Worm (Caenorhabditis elegans) whole organism, L4 larva: Measurements from ENCODE around the gene ptp-5.1.
A peak's percentile ranks its signal among the peaks of the same experiment; 100 is the strongest.

Experiments used
- F37D6.2 ChIP-seq: sonication (generic microtip); optimal IDR thresholded peaks from 2 replicates; lab custom pipeline; 2016; ENCODE audit warnings: mild to moderate bottlenecking, missing genetic modification characterization, missing compliant biosample characterization
- R02D3.7 ChIP-seq: fragments of 150-350 bp; sonication (generic microtip); optimal IDR thresholded peaks from 3 replicates; lab custom pipeline; 2014; ENCODE audit warnings: missing biosample characterization, missing genetic modification characterization
- T20F7.1 ChIP-seq: fragments of 200-800 bp; sonication (Bioruptor generic); optimal IDR thresholded peaks from 2 replicates; lab custom pipeline; 2018; ENCODE audit warnings: mild to moderate bottlenecking, missing genetic modification characterization, missing compliant biosample characterization
- T26A8.4 ChIP-seq: fragments of 200-800 bp; sonication (Bioruptor generic); IDR thresholded peaks from 2 replicates; pipeline ENCODE4 v1.3.6; 2022; ENCODE audit warnings: missing genetic modification characterization, missing compliant biosample characterization
- Y105C5A.15 ChIP-seq: fragments of 200-800 bp; sonication (Bioruptor generic); IDR thresholded peaks from 2 replicates; pipeline ENCODE4 v1.3.6; 2022; ENCODE audit warnings: missing genetic modification characterization, missing compliant biosample characterization
- Y75B8A.6 ChIP-seq: fragments of 200-800 bp; sonication (Bioruptor generic); IDR thresholded peaks from 2 replicates; pipeline ENCODE4 v1.3.6; 2022; ENCODE audit warnings: missing genetic modification reagents, missing genetic modification characterization, missing compliant biosample characterization
- ZK546.5 ChIP-seq, 2 experiments: sonication (generic microtip); optimal IDR thresholded peaks; 2 replicates each; lab custom pipeline; 2017; ENCODE audit warnings: missing biosample characterization in 2 of 2, missing genetic modification characterization in 2 of 2
- aly-2 ChIP-seq: sonication (generic microtip); optimal IDR thresholded peaks from 2 replicates; lab custom pipeline; 2018; ENCODE audit warnings: missing biosample characterization, missing genetic modification characterization
- ama-1 ChIP-seq: fragments of 150-350 bp; optimal IDR thresholded peaks from 2 replicates; lab custom pipeline; 2014; ENCODE audit warnings: inconsistent platforms, mixed read lengths
- ceh-28 ChIP-seq: fragments of 150-350 bp; optimal IDR thresholded peaks from 2 replicates; lab custom pipeline; 2014; ENCODE audit warnings: missing biosample characterization, missing genetic modification reagents, missing genetic modification characterization
- ceh-32 ChIP-seq: sonication (generic microtip); optimal IDR thresholded peaks from 2 replicates; lab custom pipeline; 2016; ENCODE audit warnings: mild to moderate bottlenecking, missing genetic modification characterization, missing compliant biosample characterization; ENCODE audit not compliant: poor library complexity
- ceh-82 ChIP-seq: sonication (generic microtip); optimal IDR thresholded peaks from 2 replicates; lab custom pipeline; 2017; ENCODE audit warnings: missing biosample characterization, missing genetic modification characterization
- ces-1 ChIP-seq: fragments of 150-350 bp; sonication (generic microtip); optimal IDR thresholded peaks from 4 replicates; lab custom pipeline; 2014; ENCODE audit warnings: missing biosample characterization, missing genetic modification reagents, missing genetic modification characterization
- ctbp-1 ChIP-seq: fragments of 200-800 bp; sonication (Bioruptor generic); IDR thresholded peaks from 2 replicates; pipeline ENCODE4 v1.3.6; 2022; ENCODE audit warnings: missing genetic modification reagents, missing genetic modification characterization, missing compliant biosample characterization
- daf-8 ChIP-seq: fragments of 200-800 bp; sonication (Bioruptor generic); IDR thresholded peaks from 2 replicates; pipeline ENCODE4 v1.3.6; 2022; ENCODE audit warnings: missing genetic modification characterization, missing compliant biosample characterization
- dmd-9 ChIP-seq: fragments of 200-800 bp; sonication (Bioruptor generic); IDR thresholded peaks from 2 replicates; pipeline ENCODE4 v1.3.6; 2022; ENCODE audit warnings: missing genetic modification reagents, missing genetic modification characterization, missing compliant biosample characterization
- dpl-1 ChIP-seq: fragments of 150-350 bp; optimal IDR thresholded peaks from 2 replicates; lab custom pipeline; 2014; ENCODE audit warnings: missing biosample characterization, missing genetic modification reagents, missing genetic modification characterization
- duxl-1 ChIP-seq: sonication (generic microtip); optimal IDR thresholded peaks from 2 replicates; lab custom pipeline; 2016; ENCODE audit warnings: mild to moderate bottlenecking, missing genetic modification characterization, moderate library complexity, missing compliant biosample characterization; ENCODE audit not compliant: poor library complexity
- fkh-10 ChIP-seq: fragments of 150-350 bp; optimal IDR thresholded peaks from 2 replicates; lab custom pipeline; 2014; ENCODE audit warnings: missing biosample characterization, missing genetic modification reagents, missing genetic modification characterization
- gei-8 ChIP-seq: fragments of 200-800 bp; sonication (Bioruptor generic); optimal IDR thresholded peaks from 2 replicates; lab custom pipeline; 2018; ENCODE audit warnings: mild to moderate bottlenecking, missing genetic modification characterization, missing compliant biosample characterization
- hif-1 ChIP-seq, 2 experiments: sonication (generic microtip); optimal IDR thresholded peaks; 2 replicates each; lab custom pipeline; 2016 to 2017; ENCODE audit warnings: missing compliant biosample characterization in 2 of 2, missing genetic modification characterization in 2 of 2, missing genetic modification reagents in 2 of 2, missing genotype in 2 of 2, mild to moderate bottlenecking in 1 of 2
- hmg-1.1 ChIP-seq: fragments of 200-800 bp; sonication (Bioruptor generic); IDR thresholded peaks from 2 replicates; pipeline ENCODE4 v1.3.6; 2022; ENCODE audit warnings: missing genetic modification reagents, missing genetic modification characterization, missing compliant biosample characterization
- jun-1 ChIP-seq: fragments of 150-350 bp; optimal IDR thresholded peaks from 2 replicates; lab custom pipeline; 2014; ENCODE audit warnings: missing biosample characterization, missing genetic modification reagents, missing genetic modification characterization
- lin-1 ChIP-seq: fragments of 200-800 bp; sonication (Bioruptor generic); IDR thresholded peaks from 2 replicates; pipeline ENCODE4 v1.3.6; 2022; ENCODE audit warnings: missing genetic modification reagents, missing genetic modification characterization, missing compliant biosample characterization
- lin-13 ChIP-seq: fragments of 150-350 bp; optimal IDR thresholded peaks from 2 replicates; lab custom pipeline; 2014; ENCODE audit warnings: missing biosample characterization, missing genetic modification reagents, missing genetic modification characterization
- lir-3 ChIP-seq: sonication (generic microtip); optimal IDR thresholded peaks from 2 replicates; lab custom pipeline; 2016; ENCODE audit warnings: mild to moderate bottlenecking, missing genetic modification characterization, missing compliant biosample characterization
- mdl-1 ChIP-seq, 2 experiments: fragments of 150-350 bp in 1 of 2; sonication (generic microtip) in 1 of 2; optimal IDR thresholded peaks; 2 replicates each; lab custom pipeline; 2014 to 2017; ENCODE audit warnings: missing biosample characterization in 2 of 2, missing genetic modification characterization in 2 of 2
- mdt-29 ChIP-seq: fragments of 200-800 bp; sonication (Bioruptor generic); IDR thresholded peaks from 2 replicates; pipeline ENCODE4 v1.3.6; 2022; ENCODE audit warnings: missing genetic modification reagents, missing genetic modification characterization, missing compliant biosample characterization
- mxl-2 ChIP-seq: fragments of 200-800 bp; sonication (Bioruptor generic); conservative IDR thresholded peaks from 2 replicates; pipeline ENCODE4 v1.3.6; 2022; ENCODE audit warnings: missing genetic modification reagents, missing genetic modification characterization, missing compliant biosample characterization
- mxl-3 ChIP-seq: fragments of 200-800 bp; sonication (Bioruptor generic); optimal IDR thresholded peaks from 2 replicates; lab custom pipeline; 2018; ENCODE audit warnings: mild to moderate bottlenecking, missing genetic modification characterization, missing compliant biosample characterization
- nhr-102 ChIP-seq: sonication (generic microtip); optimal IDR thresholded peaks from 2 replicates; lab custom pipeline; 2016; ENCODE audit warnings: mild to moderate bottlenecking, missing genetic modification characterization, moderate library complexity, missing compliant biosample characterization
- nhr-111 ChIP-seq: fragments of 200-800 bp; sonication (Bioruptor generic); optimal IDR thresholded peaks from 2 replicates; lab custom pipeline; 2018; ENCODE audit warnings: mild to moderate bottlenecking, missing genetic modification characterization, missing compliant biosample characterization
- nhr-237 ChIP-seq: sonication (generic microtip); optimal IDR thresholded peaks from 2 replicates; lab custom pipeline; 2017; ENCODE audit warnings: missing biosample characterization, missing genetic modification characterization
- nhr-41 ChIP-seq: fragments of 200-800 bp; sonication (Bioruptor generic); IDR thresholded peaks from 2 replicates; pipeline ENCODE4 v1.3.6; 2022; ENCODE audit warnings: missing genetic modification reagents, missing genetic modification characterization, missing compliant biosample characterization
- nhr-42 ChIP-seq: fragments of 200-800 bp; sonication (Bioruptor generic); IDR thresholded peaks from 2 replicates; pipeline ENCODE4 v1.3.6; 2022; ENCODE audit warnings: missing genetic modification characterization, missing compliant biosample characterization
- nhr-48 ChIP-seq: sonication (generic microtip); optimal IDR thresholded peaks from 2 replicates; lab custom pipeline; 2016; ENCODE audit warnings: mild to moderate bottlenecking, missing genetic modification characterization, missing compliant biosample characterization
- nhr-6 ChIP-seq: fragments of 150-350 bp; optimal IDR thresholded peaks from 2 replicates; lab custom pipeline; 2014; ENCODE audit warnings: missing biosample characterization, missing genetic modification characterization
- nhr-77 ChIP-seq: fragments of 150-350 bp; optimal IDR thresholded peaks from 2 replicates; lab custom pipeline; 2014; ENCODE audit warnings: missing biosample characterization, missing genetic modification characterization
- rbr-2 ChIP-seq: sonication (generic microtip); optimal IDR thresholded peaks from 2 replicates; lab custom pipeline; 2016; ENCODE audit warnings: missing genotype, missing genetic modification characterization, missing compliant biosample characterization
- sdz-12 ChIP-seq: fragments of 200-800 bp; sonication (Bioruptor generic); optimal IDR thresholded peaks from 2 replicates; lab custom pipeline; 2018; ENCODE audit warnings: mild to moderate bottlenecking, missing genetic modification characterization, missing compliant biosample characterization
- snpc-4 ChIP-seq: fragments of 150-350 bp; optimal IDR thresholded peaks from 2 replicates; lab custom pipeline; 2014; ENCODE audit warnings: missing biosample characterization, missing genetic modification characterization
- spr-1 ChIP-seq: sonication (generic microtip); optimal IDR thresholded peaks from 2 replicates; lab custom pipeline; 2016; ENCODE audit warnings: mild to moderate bottlenecking, missing genetic modification characterization, missing compliant biosample characterization
- spr-3 ChIP-seq: fragments of 200-800 bp; sonication (Bioruptor generic); optimal IDR thresholded peaks from 2 replicates; lab custom pipeline; 2018; ENCODE audit warnings: mild to moderate bottlenecking, missing genetic modification characterization, missing compliant biosample characterization
- tra-1 ChIP-seq: fragments of 200-800 bp; sonication (Bioruptor generic); IDR thresholded peaks from 2 replicates; pipeline ENCODE4 v1.3.6; 2022; ENCODE audit warnings: missing genetic modification reagents, missing genetic modification characterization, missing compliant biosample characterization
- unc-130 ChIP-seq: sonication (generic microtip); optimal IDR thresholded peaks from 2 replicates; lab custom pipeline; 2016; ENCODE audit warnings: missing genetic modification reagents, missing genetic modification characterization, missing compliant biosample characterization
- unc-39 ChIP-seq: sonication (generic microtip); optimal IDR thresholded peaks from 2 replicates; lab custom pipeline; 2017; ENCODE audit warnings: missing biosample characterization, missing genetic modification characterization
- vab-7 ChIP-seq: fragments of 200-800 bp; sonication (Bioruptor generic); IDR thresholded peaks from 2 replicates; pipeline ENCODE4 v1.3.6; 2022; ENCODE audit warnings: missing genetic modification reagents, missing genetic modification characterization, missing compliant biosample characterization
- zag-1 ChIP-seq: fragments of 150-350 bp; optimal IDR thresholded peaks from 2 replicates; lab custom pipeline; 2014; ENCODE audit warnings: missing biosample characterization, missing genetic modification characterization
- zfp-3 ChIP-seq: fragments of 200-800 bp; sonication (Bioruptor generic); conservative IDR thresholded peaks from 2 replicates; pipeline ENCODE4 v1.3.6; 2022; ENCODE audit warnings: missing genetic modification reagents, missing genetic modification characterization, missing compliant biosample characterization
- ztf-7 ChIP-seq: fragments of 150-350 bp; optimal IDR thresholded peaks from 2 replicates; lab custom pipeline; 2014; ENCODE audit warnings: missing biosample characterization, missing genetic modification characterization

The ptp-5.1 gene

ce11 chrIV:5173032-5173431 lies 6.9 kb downstream of the ptp-5.1 start, which contains the start of gene lam-1:
TSS of gene lam-1 (plus strand) at chrIV:5173332.
- TF ChIP-seq nhr-102 (no peak), spr-1 (tag; lab: Kevin White, UChicago) (no peak), F37D6.2 (tag; lab: Kevin White, UChicago) (no peak), mxl-2 (no peak)

- TF ChIP-seq nhr-237 (tag; lab: Kevin White, UChicago): no peak
- peak; percentile 51 for TF ChIP-seq unc-130
- peak; percentile 81 for TF ChIP-seq nhr-6 (tag; lab: Kevin White, UChicago)
- TF ChIP-seq nhr-102: peak; percentile 94
- no peak for TF ChIP-seq sdz-12 (GFP tag; lab: Kevin White, UChicago)
- TF ChIP-seq ceh-82: no peak
- no peak for TF ChIP-seq nhr-41
- TF ChIP-seq ceh-32: no peak
- peak; percentile 44 for TF ChIP-seq jun-1
- TF ChIP-seq mdl-1 (tag; optimal IDR thresholded peaks at IDR 0.05; lab: Kevin White, UChicago): peak in 1 of 2 experiments; percentile 28
- TF ChIP-seq unc-39 (tag; lab: Kevin White, UChicago): no peak
- TF ChIP-seq nhr-111 (GFP tag; lab: Kevin White, UChicago): no peak
- TF ChIP-seq F37D6.2 (tag; lab: Kevin White, UChicago): peak; percentile 83
- peak; percentile 92 for TF ChIP-seq rbr-2 (tag; lab: Kevin White, UChicago)
- TF ChIP-seq ama-1 (lab: Kevin White, UChicago): peak; percentile 65
- TF ChIP-seq nhr-48: peak; percentile 82
- peak; percentile 81 for TF ChIP-seq T20F7.1 (GFP tag; lab: Kevin White, UChicago)
- no peak; the same call in 1 of the 2 replicates for TF ChIP-seq zfp-3 (GFP tag; lab: Robert Waterston, UW)
- TF ChIP-seq aly-2: no peak
- peak; percentile 54 for TF ChIP-seq snpc-4 (tag; lab: Kevin White, UChicago)
- TF ChIP-seq gei-8: no peak
- peak; percentile 67; the same call in 1 of the 2 replicates for TF ChIP-seq tra-1 (GFP tag; lab: Robert Waterston, UW)
- peak; percentile 24 for TF ChIP-seq fkh-10 (GFP tag; lab: Kevin White, UChicago)
- TF ChIP-seq ctbp-1 (GFP tag; lab: Robert Waterston, UW): peak; percentile 83
- TF ChIP-seq spr-3 (GFP tag; lab: Kevin White, UChicago): peak; percentile 65
- no peak for TF ChIP-seq ztf-7
- TF ChIP-seq daf-8 (GFP tag; lab: Robert Waterston, UW): no peak
- no peak for TF ChIP-seq Y75B8A.6
- peak; percentile 96 for TF ChIP-seq T26A8.4 (GFP tag; lab: Robert Waterston, UW)
- no peak for TF ChIP-seq zag-1
- TF ChIP-seq dmd-9: no peak
- TF ChIP-seq lin-1 (GFP tag; lab: Robert Waterston, UW): peak; percentile 91
- 0 out of 2 replicates have a peak, but pooled peaks have one; percentile 11 for TF ChIP-seq vab-7
- peak; percentile 90 for TF ChIP-seq duxl-1 (tag; lab: Kevin White, UChicago)
- peak; percentile 99 for TF ChIP-seq dpl-1
- peak; percentile 55 for TF ChIP-seq mxl-3 (GFP tag; lab: Kevin White, UChicago)
- no peak for TF ChIP-seq Y105C5A.15 (GFP tag; lab: Robert Waterston, UW)
- no peak for TF ChIP-seq ces-1 (GFP tag; lab: Kevin White, UChicago)
- peak; percentile 29 to 72 for TF ChIP-seq hif-1 (tag; optimal IDR thresholded peaks at IDR 0.05; lab: Kevin White, UChicago)
- no peak for TF ChIP-seq ZK546.5 (tag; optimal IDR thresholded peaks at IDR 0.05; lab: Kevin White, UChicago)
- TF ChIP-seq lin-13 (GFP tag; lab: Kevin White, UChicago): peak; percentile 85
- no peak for TF ChIP-seq R02D3.7 (tag; lab: Kevin White, UChicago)
- TF ChIP-seq mdt-29 (GFP tag; lab: Robert Waterston, UW): peak; percentile 56; the same call in 1 of the 2 replicates
- TF ChIP-seq nhr-42 (GFP tag; lab: Robert Waterston, UW): peak; percentile 82
- no peak for TF ChIP-seq lir-3 (tag; lab: Kevin White, UChicago)
- peak; percentile 91 for TF ChIP-seq nhr-77 (tag; lab: Kevin White, UChicago)
- TF ChIP-seq ceh-28 (tag; lab: Kevin White, UChicago): no peak
- peak; percentile 89 for TF ChIP-seq hmg-1.1 (GFP tag; lab: Robert Waterston, UW)
Observed at ce11 chrIV:5183755-5184166, 17.6 kb downstream of the ptp-5.1 start, which contains the start of gene W03F8.4. TSS of gene W03F8.4 (plus strand) at chrIV:5184123.
